Fruit fly (Drosophila melanogaster): ENCODE results near the gene ome.
A peak's percentile ranks its signal among the peaks of the same experiment; 100 is the strongest.

Gene ome

dm6 chr3L:14751056-14751671 lies 78.5 kb downstream of the ome start:
- TF ChIP-seq Dfd (GFP tag; optimal IDR thresholded peaks at IDR 0.05) (peak; percentile 91), Rel (GFP tag; optimal IDR thresholded peaks at IDR 0.05) (no peak), Rel (tag; optimal IDR thresholded peaks at IDR 0.05) (no peak), fru (GFP tag; optimal IDR thresholded peaks at IDR 0.05) (no peak)

dm6 chr3L:14752816-14753215 lies 80.2 kb downstream of the ome start:
- TF ChIP-seq Dfd (GFP tag; optimal IDR thresholded peaks at IDR 0.05), result peak; percentile 89
- TF ChIP-seq Vsx2 (GFP tag; optimal IDR thresholded peaks at IDR 0.05; ENCODE audit: partially characterized antibody), result no peak

- TF ChIP-seq jim (GFP tag; optimal IDR thresholded peaks at IDR 0.05) (peak; percentile 52), fru (GFP tag; optimal IDR thresholded peaks at IDR 0.05) (peak; percentile 59), Sp1 (GFP tag; optimal IDR thresholded peaks at IDR 0.05) (no peak), Jra (GFP tag; optimal IDR thresholded peaks at IDR 0.05) (peak; percentile 64), Mio (GFP tag; optimal IDR thresholded peaks at IDR 0.05) (no peak), dl (GFP tag; optimal IDR thresholded peaks at IDR 0.05; ENCODE audit: insufficient read depth in 1 of 2, partially characterized antibody in 2 of 2) (peak; percentile 39 to 83), dmrt93B (GFP tag; optimal IDR thresholded peaks at IDR 0.05) (no peak), Hnf4 (GFP tag; optimal IDR thresholded peaks at IDR 0.05) (peak; percentile 71), Abd-B (GFP tag; optimal IDR thresholded peaks at IDR 0.05) (no peak), h (GFP tag; optimal IDR thresholded peaks at IDR 0.05) (peak; percentile 77), Hr78 (GFP tag; optimal IDR thresholded peaks at IDR 0.05) (no peak), HLH106 (tag; optimal IDR thresholded peaks at IDR 0.05) (no peak), sv (GFP tag; optimal IDR thresholded peaks at IDR 0.05) (no peak), psq (GFP tag; optimal IDR thresholded peaks at IDR 0.05) (no peak), Myc (optimal IDR thresholded peaks at IDR 0.05) (no peak), Dif (GFP tag; optimal IDR thresholded peaks at IDR 0.05; ENCODE audit: partially characterized antibody) (peak; percentile 89), pan (optimal IDR thresholded peaks at IDR 0.05) (no peak), br (GFP tag; optimal IDR thresholded peaks at IDR 0.05) (peak; percentile 65), Hr83 (GFP tag; optimal IDR thresholded peaks at IDR 0.05; ENCODE audit: poor library complexity, severe bottlenecking) (peak; percentile 66), tai (GFP tag; optimal IDR thresholded peaks at IDR 0.05) (no peak), ey (GFP tag; optimal IDR thresholded peaks at IDR 0.05) (no peak), CrebA (GFP tag; optimal IDR thresholded peaks at IDR 0.05; ENCODE audit: borderline replicate concordance) (peak; percentile 80), Rel (GFP tag; optimal IDR thresholded peaks at IDR 0.05) (peak; percentile 92), Rel (tag; optimal IDR thresholded peaks at IDR 0.05) (no peak), usp (GFP tag; optimal IDR thresholded peaks at IDR 0.05) (no peak), rgr (GFP tag; optimal IDR thresholded peaks at IDR 0.05) (no peak), sage (GFP tag; optimal IDR thresholded peaks at IDR 0.05) (no peak), N (GFP tag; optimal IDR thresholded peaks at IDR 0.05) (no peak), woc (GFP tag; optimal IDR thresholded peaks at IDR 0.05) (no peak), lola (GFP tag; optimal IDR thresholded peaks at IDR 0.05) (no peak), Vsx2 (GFP tag; optimal IDR thresholded peaks at IDR 0.05; ENCODE audit: partially characterized antibody) (peak; percentile 86), brk (GFP tag; optimal IDR thresholded peaks at IDR 0.05) (peak; percentile 36), CG9705 (GFP tag; optimal IDR thresholded peaks at IDR 0.05) (no peak), foxo (GFP tag; optimal IDR thresholded peaks at IDR 0.05) (no peak), GATAd (GFP tag; optimal IDR thresholded peaks at IDR 0.05) (no peak), Dfd (GFP tag; optimal IDR thresholded peaks at IDR 0.05) (no peak), CG32264 (GFP tag; optimal IDR thresholded peaks at IDR 0.05) (peak; percentile 55), OdsH (GFP tag; optimal IDR thresholded peaks at IDR 0.05) (no peak), dsf (GFP tag; optimal IDR thresholded peaks at IDR 0.05; ENCODE audit: borderline replicate concordance) (no peak)
These were observed 82.5 kb downstream of the ome start for dm6 chr3L:14755046-14755643.

Data from whole organism, wandering third instar larva.